Worm (Caenorhabditis elegans): Measurements from ENCODE around the gene spe-18.
A peak's percentile ranks its signal among the peaks of the same experiment; 100 is the strongest.

spe-18 gene

ce11 chrII:13159869-13160268, 6.7 kb upstream of the spe-18 start:
- TF ChIP-seq aly-2 (tag; optimal IDR thresholded peaks at IDR 0.05) (no peak), egl-27 (tag; optimal IDR thresholded peaks at IDR 0.05) (no peak), ceh-16 (tag; optimal IDR thresholded peaks at IDR 0.05) (no peak), peb-1 (tag; optimal IDR thresholded peaks at IDR 0.05) (no peak), sma-3 (GFP tag; optimal IDR thresholded peaks at IDR 0.05) (no peak)

- TF ChIP-seq zag-1 (tag; optimal IDR thresholded peaks at IDR 0.05) (no peak), dmd-4 (tag; optimal IDR thresholded peaks at IDR 0.05) (no peak), blmp-1 (tag; optimal IDR thresholded peaks at IDR 0.05; ENCODE audit: insufficient read depth) (peak; percentile 23), aly-2 (tag; optimal IDR thresholded peaks at IDR 0.05) (no peak), lin-39 (tag; optimal IDR thresholded peaks at IDR 0.05) (no peak), lin-11 (tag; optimal IDR thresholded peaks at IDR 0.05) (peak; percentile 78), nhr-11 (tag; optimal IDR thresholded peaks at IDR 0.05) (no peak), sem-4 (tag; optimal IDR thresholded peaks at IDR 0.05) (peak; percentile 49), snpc-4 (tag; optimal IDR thresholded peaks at IDR 0.05) (peak; percentile 82), nhr-25 (tag; optimal IDR thresholded peaks at IDR 0.05) (peak; percentile 80), elt-3 (tag; optimal IDR thresholded peaks at IDR 0.05) (no peak), lin-13 (GFP tag; optimal IDR thresholded peaks at IDR 0.05) (peak; percentile 80), elt-1 (tag; optimal IDR thresholded peaks at IDR 0.05) (no peak), skn-1 (tag; optimal IDR thresholded peaks at IDR 0.05) (peak; percentile 2), C34F6.9 (tag; optimal IDR thresholded peaks at IDR 0.05) (peak; percentile 90), mbf-1 (tag; optimal IDR thresholded peaks at IDR 0.05) (no peak), mdl-1 (tag; optimal IDR thresholded peaks at IDR 0.05) (no peak), ama-1 (optimal IDR thresholded peaks at IDR 0.05) (no peak), nhr-12 (tag; optimal IDR thresholded peaks at IDR 0.05) (no peak), F13H6.1 (tag; optimal IDR thresholded peaks at IDR 0.05) (peak; percentile 63), sma-9 (GFP tag; optimal IDR thresholded peaks at IDR 0.05) (peak; percentile 86), sma-9 (tag; optimal IDR thresholded peaks at IDR 0.05) (no peak), ztf-11 (tag; optimal IDR thresholded peaks at IDR 0.05) (no peak), lsy-2 (tag; optimal IDR thresholded peaks at IDR 0.05) (peak; percentile 87 to 92), peb-1 (tag; optimal IDR thresholded peaks at IDR 0.05) (no peak), egl-27 (tag; optimal IDR thresholded peaks at IDR 0.05) (peak; percentile 67), unc-62 (GFP tag; optimal IDR thresholded peaks at IDR 0.05) (no peak), nhr-77 (tag; optimal IDR thresholded peaks at IDR 0.05) (peak; percentile 36), ceh-16 (tag; optimal IDR thresholded peaks at IDR 0.05) (no peak), nhr-237 (tag; optimal IDR thresholded peaks at IDR 0.05) (peak; percentile 19), crh-2 (tag; optimal IDR thresholded peaks at IDR 0.05) (peak; percentile 86), R02D3.7 (tag; optimal IDR thresholded peaks at IDR 0.05) (peak; percentile 55), unc-39 (tag; optimal IDR thresholded peaks at IDR 0.05) (no peak), Y55F3AM.14 (GFP tag; optimal IDR thresholded peaks at IDR 0.05) (no peak), ZK546.5 (tag; optimal IDR thresholded peaks at IDR 0.05) (no peak), ztf-1 (GFP tag; conservative IDR thresholded peaks at IDR 0.05) (no peak), gmeb-1 (tag; optimal IDR thresholded peaks at IDR 0.05) (peak; percentile 99), mab-5 (tag; optimal IDR thresholded peaks at IDR 0.05) (peak; percentile 70), unc-55 (GFP tag; optimal IDR thresholded peaks at IDR 0.05) (peak; percentile 94), nhr-129 (tag; optimal IDR thresholded peaks at IDR 0.05) (peak; percentile 77), nhr-6 (tag; optimal IDR thresholded peaks at IDR 0.05) (no peak), nhr-10 (tag; optimal IDR thresholded peaks at IDR 0.05) (peak; percentile 58), nhr-21 (tag; optimal IDR thresholded peaks at IDR 0.05) (peak; percentile 75), ztf-4 (tag; optimal IDR thresholded peaks at IDR 0.05) (peak; percentile 21), sma-3 (GFP tag; optimal IDR thresholded peaks at IDR 0.05) (peak; percentile 76), alr-1 (tag; optimal IDR thresholded peaks at IDR 0.05) (no peak), nhr-23 (tag; optimal IDR thresholded peaks at IDR 0.05) (no peak), fos-1 (tag; optimal IDR thresholded peaks at IDR 0.05) (peak; percentile 56), ceh-82 (tag; optimal IDR thresholded peaks at IDR 0.05) (peak; percentile 61)
Measured at ce11 chrII:13156971-13157370, 3.8 kb upstream of the spe-18 start, which contains the start of the genes hpr-17 and F32A11.1. Gene hpr-17 (minus strand): TSS chrII:13157047. Gene F32A11.1 (plus strand): TSS chrII:13157329.
